Worm (Caenorhabditis elegans) whole organism, L3 larva: ENCODE data around the gene fbxa-153.

ENCODE experiments used
- R02D3.7 ChIP-seq: fragments of 150-350 bp; optimal IDR thresholded peaks from 2 replicates; lab custom pipeline; 2014; ENCODE audit warnings: missing biosample characterization, missing genetic modification characterization
- ZK546.5 ChIP-seq: sonication (generic microtip); optimal IDR thresholded peaks from 2 replicates; lab custom pipeline; 2017; ENCODE audit warnings: missing biosample characterization, missing genetic modification characterization
- aly-2 ChIP-seq: fragments of 150-350 bp; optimal IDR thresholded peaks from 2 replicates; lab custom pipeline; 2014; ENCODE audit warnings: missing biosample characterization, missing genetic modification characterization
- ama-1 ChIP-seq: fragments of 150-350 bp; optimal IDR thresholded peaks from 2 replicates; lab custom pipeline; 2018
- ceh-16 ChIP-seq: sonication (generic microtip); optimal IDR thresholded peaks from 2 replicates; lab custom pipeline; 2017; ENCODE audit warnings: missing biosample characterization, missing genetic modification characterization
- ceh-28 ChIP-seq: fragments of 150-350 bp; optimal IDR thresholded peaks from 2 replicates; lab custom pipeline; 2014; ENCODE audit warnings: missing biosample characterization, missing genetic modification reagents, missing genetic modification characterization
- ceh-82 ChIP-seq: fragments of 150-350 bp; optimal IDR thresholded peaks from 2 replicates; lab custom pipeline; 2014; ENCODE audit warnings: missing biosample characterization, missing genetic modification characterization
- egl-27 ChIP-seq: sonication (generic microtip); optimal IDR thresholded peaks from 4 replicates; lab custom pipeline; 2017; ENCODE audit warnings: missing biosample characterization, missing genetic modification reagents, missing genetic modification characterization
- egl-5 ChIP-seq: fragments of 150-350 bp; optimal IDR thresholded peaks from 2 replicates; lab custom pipeline; 2017; ENCODE audit warnings: missing biosample characterization, missing genetic modification reagents, missing genetic modification characterization, inconsistent platforms
- elt-1 ChIP-seq: fragments of 150-350 bp; optimal IDR thresholded peaks from 2 replicates; lab custom pipeline; 2014; ENCODE audit warnings: missing biosample characterization, missing genetic modification characterization
- elt-3 ChIP-seq, 3 experiments: fragments of 150-350 bp in 1 of 3; sonication (generic microtip) in 2 of 3; optimal IDR thresholded peaks; 2 replicates in 2 of 3; 4 replicates in 1 of 3; lab custom pipeline; 2014 to 2017; ENCODE audit warnings: missing biosample characterization in 3 of 3, missing genetic modification characterization in 3 of 3
- eor-1 ChIP-seq, 2 experiments: fragments of 150-350 bp; optimal IDR thresholded peaks; 2 replicates each; lab custom pipeline; 2014 to 2018; ENCODE audit warnings: missing biosample characterization in 2 of 2, missing genetic modification characterization in 2 of 2
- fkh-10 ChIP-seq: sonication (generic microtip); optimal IDR thresholded peaks from 2 replicates; lab custom pipeline; 2017; ENCODE audit warnings: missing biosample characterization, missing genetic modification reagents, missing genetic modification characterization
- fkh-2 ChIP-seq: fragments of 150-350 bp; optimal IDR thresholded peaks from 2 replicates; lab custom pipeline; 2014; ENCODE audit warnings: missing biosample characterization, missing genetic modification reagents, missing genetic modification characterization
- fos-1 ChIP-seq: fragments of 150-350 bp; optimal IDR thresholded peaks from 2 replicates; lab custom pipeline; 2014; ENCODE audit warnings: missing biosample characterization, missing genetic modification characterization
- lin-15B ChIP-seq: fragments of 150-350 bp; optimal IDR thresholded peaks from 2 replicates; lab custom pipeline; 2014; ENCODE audit warnings: missing biosample characterization, missing genetic modification characterization
- lin-39 ChIP-seq: fragments of 150-350 bp; optimal IDR thresholded peaks from 2 replicates; lab custom pipeline; 2018; ENCODE audit warnings: missing biosample characterization, missing genetic modification reagents, missing genetic modification characterization
- mdl-1 ChIP-seq: fragments of 150-350 bp; optimal IDR thresholded peaks from 2 replicates; lab custom pipeline; 2014; ENCODE audit warnings: missing biosample characterization, missing genetic modification characterization
- mml-1 ChIP-seq: fragments of 150-350 bp; sonication (generic microtip); optimal IDR thresholded peaks from 3 replicates; lab custom pipeline; 2014; ENCODE audit warnings: missing biosample characterization, missing genetic modification characterization
- nhr-11 ChIP-seq: fragments of 150-350 bp; optimal IDR thresholded peaks from 2 replicates; lab custom pipeline; 2014; ENCODE audit warnings: missing biosample characterization, missing genetic modification characterization
- nhr-12 ChIP-seq: fragments of 150-350 bp; optimal IDR thresholded peaks from 2 replicates; lab custom pipeline; 2014; ENCODE audit warnings: missing biosample characterization, missing genetic modification characterization
- nhr-23 ChIP-seq: fragments of 150-350 bp; optimal IDR thresholded peaks from 2 replicates; lab custom pipeline; 2014; ENCODE audit warnings: missing biosample characterization, missing genetic modification reagents, missing genetic modification characterization
- nhr-237 ChIP-seq: fragments of 150-350 bp; optimal IDR thresholded peaks from 2 replicates; lab custom pipeline; 2014; ENCODE audit warnings: missing biosample characterization, missing genetic modification characterization
- nhr-25 ChIP-seq: sonication (generic microtip); optimal IDR thresholded peaks from 2 replicates; lab custom pipeline; 2017; ENCODE audit warnings: missing biosample characterization, missing genetic modification characterization
- nhr-43 ChIP-seq: sonication (generic microtip); optimal IDR thresholded peaks from 2 replicates; lab custom pipeline; 2016; ENCODE audit warnings: mild to moderate bottlenecking, missing genetic modification characterization, missing compliant biosample characterization; ENCODE audit not compliant: poor library complexity, severe bottlenecking
- nhr-76 ChIP-seq: fragments of 150-350 bp; sonication (generic microtip); optimal IDR thresholded peaks from 5 replicates; lab custom pipeline; 2014; ENCODE audit warnings: missing biosample characterization, missing genetic modification characterization
- pha-4 ChIP-seq: fragments of 150-350 bp; optimal IDR thresholded peaks from 2 replicates; lab custom pipeline; 2014; ENCODE audit warnings: missing biosample characterization, missing genetic modification reagents, missing genetic modification characterization
- pqm-1 ChIP-seq: fragments of 150-350 bp; optimal IDR thresholded peaks from 2 replicates; lab custom pipeline; 2017; ENCODE audit warnings: missing biosample characterization, missing genetic modification characterization, inconsistent platforms
- snpc-4 ChIP-seq: fragments of 150-350 bp; optimal IDR thresholded peaks from 2 replicates; lab custom pipeline; 2014; ENCODE audit warnings: missing biosample characterization, missing genetic modification characterization
- tbx-2 ChIP-seq: sonication (generic microtip); optimal IDR thresholded peaks from 2 replicates; lab custom pipeline; 2016; ENCODE audit warnings: mild to moderate bottlenecking, missing genetic modification characterization, missing compliant biosample characterization
- unc-39 ChIP-seq: sonication (generic microtip); optimal IDR thresholded peaks from 4 replicates; lab custom pipeline; 2017; ENCODE audit warnings: missing biosample characterization, missing genetic modification characterization
- unc-62 ChIP-seq: fragments of 150-350 bp; sonication (generic microtip); optimal IDR thresholded peaks from 4 replicates; lab custom pipeline; 2014; ENCODE audit warnings: missing biosample characterization, missing genetic modification reagents, missing genetic modification characterization
- ztf-11 ChIP-seq: fragments of 150-350 bp; optimal IDR thresholded peaks from 2 replicates; lab custom pipeline; 2014; ENCODE audit warnings: missing biosample characterization, missing genetic modification characterization
- ztf-4 ChIP-seq: fragments of 150-350 bp; optimal IDR thresholded peaks from 2 replicates; lab custom pipeline; 2014; ENCODE audit warnings: missing biosample characterization, missing genetic modification characterization

The fbxa-153 gene

DNA sequence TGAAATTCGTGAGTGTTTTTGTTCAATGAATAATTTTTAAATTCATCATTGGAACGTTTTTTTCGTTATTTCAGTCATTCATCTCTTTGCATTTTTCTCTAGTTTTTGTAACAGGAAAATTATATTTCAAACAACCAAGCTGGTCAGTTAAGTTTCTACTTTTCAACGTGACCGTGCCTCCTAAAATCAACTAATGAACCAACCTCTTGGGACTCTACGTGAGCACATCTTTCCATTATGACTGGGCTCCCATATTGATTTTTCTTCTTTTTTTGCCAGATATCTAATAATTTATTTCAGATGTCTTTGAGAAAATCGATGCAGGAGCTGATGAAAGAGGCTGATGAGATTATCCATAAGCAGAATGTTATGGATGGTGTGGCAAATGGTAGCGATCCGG lies 15.4 kb upstream of the fbxa-153 start, which contains the start of gene C55A1.11:
TSS of gene C55A1.11 (plus strand) at position 301 of the 400 bp plus-strand sequence.
- TF ChIP-seq nhr-43 (tag; lab: Kevin White, UChicago) = no peak

DNA sequence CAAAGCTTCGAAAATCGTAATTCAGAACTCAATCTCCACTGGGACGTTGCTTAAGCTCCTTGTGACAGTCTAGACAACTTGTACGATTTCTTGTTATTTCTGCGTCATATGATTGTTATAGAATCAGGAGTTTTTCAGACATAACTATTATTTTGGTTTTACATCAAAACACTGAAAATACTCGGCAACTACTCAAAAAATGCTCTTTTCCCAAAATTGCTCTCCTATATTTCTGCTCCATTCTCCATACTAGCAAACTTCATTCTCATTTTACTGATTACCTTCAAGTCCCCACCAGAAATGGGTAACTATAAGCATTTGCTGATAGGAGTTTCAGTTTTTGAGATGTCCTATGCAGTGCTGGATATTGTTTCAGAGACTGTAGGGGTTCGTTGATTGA lies 11.3 kb upstream of the fbxa-153 start, which contains the start of gene C55A1.1:
TSS of gene C55A1.1 (plus strand) at position 301 of the 400 bp plus-strand sequence.
- TF ChIP-seq lin-39 (tag; lab: Kevin White, UChicago) (no peak), nhr-25 (no peak), nhr-23 (no peak), nhr-237 (tag; lab: Kevin White, UChicago) (no peak), mml-1 (tag; lab: Kevin White, UChicago) (no peak)

DNA sequence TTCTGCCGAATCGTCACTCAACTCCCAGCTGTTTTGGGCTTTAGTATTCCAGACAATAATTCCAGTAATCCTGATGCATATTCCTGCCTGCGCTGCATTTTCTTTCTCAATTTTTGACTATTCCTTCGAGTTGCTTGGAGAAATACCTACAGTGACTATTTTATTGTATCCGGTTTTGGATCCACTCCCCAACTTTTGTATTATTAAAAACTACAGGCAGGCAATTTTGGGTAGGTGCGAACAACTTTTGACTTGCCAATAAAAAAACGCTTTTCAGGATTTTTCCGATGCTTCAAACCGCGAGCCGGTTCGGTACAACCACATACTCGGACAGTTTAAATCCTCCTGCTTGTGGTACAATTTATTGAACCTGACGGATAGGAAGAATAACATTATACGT lies 4.3 kb upstream of the fbxa-153 start:
- TF ChIP-seq aly-2 (tag; lab: Kevin White, UChicago) = no peak
- no peak for TF ChIP-seq unc-39 (tag; lab: Kevin White, UChicago)
- no peak for TF ChIP-seq nhr-237 (tag; lab: Kevin White, UChicago)
- TF ChIP-seq pha-4 (tag; lab: Kevin White, UChicago) = no peak
- no peak for TF ChIP-seq ceh-82 (tag; lab: Kevin White, UChicago)
- TF ChIP-seq snpc-4 = no peak
- no peak for TF ChIP-seq mdl-1 (tag; lab: Kevin White, UChicago)
- no peak for TF ChIP-seq fkh-10 (GFP tag; lab: Kevin White, UChicago)
- TF ChIP-seq ZK546.5 (tag; lab: Kevin White, UChicago) = no peak
- TF ChIP-seq nhr-11 (tag; lab: Kevin White, UChicago) = no peak
- no peak for TF ChIP-seq tbx-2 (tag; lab: Kevin White, UChicago)
- no peak for TF ChIP-seq fos-1 (tag; lab: Kevin White, UChicago)

DNA sequence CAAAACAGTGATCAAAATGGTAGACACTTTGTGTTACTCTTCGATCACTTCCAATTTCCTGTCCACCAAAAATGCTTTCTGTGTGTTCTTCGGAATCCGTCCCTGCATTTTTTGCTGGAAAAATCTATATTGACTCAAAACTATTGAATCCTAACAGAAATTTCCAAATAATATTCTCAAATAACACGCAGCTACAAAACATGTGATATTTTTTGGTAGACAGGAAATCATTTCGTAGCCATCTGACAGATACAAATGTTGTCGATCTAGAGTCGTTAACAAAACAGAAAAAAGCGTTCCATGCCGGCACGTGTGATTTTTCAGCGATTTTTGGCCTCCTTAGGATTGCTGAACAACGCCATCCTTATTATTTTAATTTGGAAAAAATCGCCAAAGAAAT lies 2.7 kb upstream of the fbxa-153 start, which contains the start of gene str-263:
TSS of gene str-263 (plus strand) at position 301 of the 400 bp plus-strand sequence.
- TF ChIP-seq unc-62 (no peak), nhr-43 (tag; lab: Kevin White, UChicago) (no peak), ceh-28 (tag; lab: Kevin White, UChicago) (no peak), ztf-4 (no peak), ztf-11 (no peak), ama-1 (lab: Kevin White, UChicago) (no peak)
- TF ChIP-seq, all 47 proteins: peak for 0

DNA sequence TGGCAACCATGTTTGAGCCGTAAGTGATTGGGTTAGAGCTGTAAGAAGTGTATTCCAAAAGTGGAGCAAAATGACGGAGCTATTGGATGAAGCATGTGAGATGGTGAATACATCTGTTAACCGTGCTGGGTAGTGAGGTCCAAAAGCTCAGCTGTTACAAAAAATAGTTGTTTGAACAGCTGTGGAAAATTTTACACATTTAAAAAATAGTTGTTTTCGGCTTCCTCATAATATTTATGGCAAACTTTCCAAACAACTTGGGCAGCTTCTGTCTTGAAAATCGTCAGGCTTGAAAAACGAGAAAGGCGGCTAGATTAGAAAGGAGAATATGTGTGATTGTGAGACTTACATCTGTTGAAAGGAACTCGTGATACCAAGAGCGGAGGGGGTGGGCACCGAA lies 5.1 kb downstream of the fbxa-153 start, which contains the start of gene fbxa-154:
TSS of gene fbxa-154 (minus strand) at position 101 of the 400 bp plus-strand sequence.
- TF ChIP-seq elt-1 (tag; lab: Kevin White, UChicago) (no peak), egl-5 (tag; lab: Kevin White, UChicago) (no peak), pqm-1 (tag; lab: Kevin White, UChicago) (no peak), lin-15B (tag; lab: Kevin White, UChicago) (no peak), fkh-2 (tag; lab: Kevin White, UChicago) (no peak), mdl-1 (tag; lab: Kevin White, UChicago) (no peak), nhr-12 (tag; lab: Kevin White, UChicago) (no peak), nhr-23 (no peak), elt-3 (tag; optimal IDR thresholded peaks at IDR 0.05; lab: Kevin White, UChicago) (no peak), nhr-76 (no peak), nhr-43 (tag; lab: Kevin White, UChicago) (no peak), eor-1 (tag; optimal IDR thresholded peaks at IDR 0.05; lab: Kevin White, UChicago) (no peak), ceh-16 (no peak), R02D3.7 (tag; lab: Kevin White, UChicago) (no peak), ama-1 (lab: Kevin White, UChicago) (no peak), nhr-237 (tag; lab: Kevin White, UChicago) (no peak), ztf-4 (no peak), egl-27 (tag; lab: Kevin White, UChicago) (no peak), nhr-25 (no peak), ztf-11 (no peak)
